Fruit fly (Drosophila melanogaster): ENCODE measurements around the gene CG44838.

- TF ChIP-seq pan (optimal IDR thresholded peaks at IDR 0.05) (no peak), Dll (optimal IDR thresholded peaks at IDR 0.05) (no peak), CG8478 (optimal IDR thresholded peaks at IDR 0.05) (no peak), psq (optimal IDR thresholded peaks at IDR 0.05) (no peak)
Observed at dm6 chr3L:9502294-9502693, 41.4 kb downstream of the CG44838 start.
